Worm (Caenorhabditis elegans) whole organism, L4 larva: Measurements from ENCODE around the gene chil-13.

Source experiments
- lin-13 ChIP-seq: fragments of 150-350 bp; optimal IDR thresholded peaks from 2 replicates; lab custom pipeline; 2014; ENCODE audit warnings: missing biosample characterization, missing genetic modification reagents, missing genetic modification characterization
- madf-5 ChIP-seq, 2 experiments: fragments of 200-800 bp; sonication (Bioruptor generic); IDR thresholded peaks; 2 replicates each; pipeline ENCODE4 v1.3.6; 2022; ENCODE audit warnings: missing compliant biosample characterization in 2 of 2, missing genetic modification characterization in 2 of 2
- nhr-102 ChIP-seq: sonication (generic microtip); optimal IDR thresholded peaks from 2 replicates; lab custom pipeline; 2016; ENCODE audit warnings: mild to moderate bottlenecking, missing genetic modification characterization, moderate library complexity, missing compliant biosample characterization
- nhr-6 ChIP-seq: fragments of 150-350 bp; optimal IDR thresholded peaks from 2 replicates; lab custom pipeline; 2014; ENCODE audit warnings: missing biosample characterization, missing genetic modification characterization
- sdz-12 ChIP-seq: fragments of 200-800 bp; sonication (Bioruptor generic); optimal IDR thresholded peaks from 2 replicates; lab custom pipeline; 2018; ENCODE audit warnings: mild to moderate bottlenecking, missing genetic modification characterization, missing compliant biosample characterization
- set-16 ChIP-seq: fragments of 200-800 bp; sonication (Bioruptor generic); IDR thresholded peaks from 2 replicates; pipeline ENCODE4 v1.3.6; 2022; ENCODE audit warnings: missing genetic modification reagents, missing genetic modification characterization, missing compliant biosample characterization
- unc-62 ChIP-seq, 3 experiments: fragments of 150-350 bp in 1 of 3; sonication (generic microtip); optimal IDR thresholded peaks in 2 of 3; peaks in 1 of 3; 1 replicate in 1 of 3; 2 replicates in 2 of 3; lab custom pipeline; 2014 to 2017; ENCODE audit warnings: missing biosample characterization in 3 of 3, missing genetic modification characterization in 3 of 3, missing genetic modification reagents in 3 of 3, missing genotype in 1 of 3

DNA sequence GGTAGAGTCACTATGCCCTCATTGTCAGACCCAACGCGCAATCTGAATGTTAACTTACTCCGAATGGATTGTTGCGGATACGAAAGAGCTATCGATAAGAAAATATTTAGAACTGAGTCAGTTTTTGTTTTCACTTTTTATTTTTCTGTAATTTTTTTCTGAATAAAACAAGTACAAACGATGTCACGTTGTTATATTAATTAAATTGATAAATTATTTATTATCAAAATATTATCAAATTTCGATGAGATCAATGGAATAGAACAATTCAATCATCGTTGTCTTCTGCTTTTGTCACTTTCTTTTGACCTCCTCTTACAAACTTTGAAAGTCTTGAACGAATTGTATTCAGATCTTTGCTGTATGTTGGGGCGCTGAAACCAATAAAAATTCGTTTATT, 31.1 kb downstream of the chil-13 start, which contains the start of gene mpz-6:
- no peak for TF ChIP-seq set-16
- no peak for TF ChIP-seq madf-5 (GFP tag; IDR thresholded peaks at IDR 0.05; lab: Robert Waterston, UW)
- TF ChIP-seq lin-13 (GFP tag; lab: Kevin White, UChicago), result no peak
- no peak for TF ChIP-seq unc-62 (GFP tag; optimal IDR thresholded peaks at IDR 0.05 in 1 of 2; lab: Kevin White, UChicago)
- no peak for TF ChIP-seq unc-62 (tag; optimal IDR thresholded peaks at IDR 0.05; lab: Kevin White, UChicago)
- no peak for TF ChIP-seq sdz-12 (GFP tag; lab: Kevin White, UChicago)
- TF ChIP-seq nhr-102, result no peak
- TF ChIP-seq nhr-6, result no peak
